Fruit fly (Drosophila melanogaster) whole organism, prepupa: ENCODE results near the gene HGTX.
A peak's percentile ranks its signal among the peaks of the same experiment; 100 is the strongest.

ENCODE experiments used
- Blimp-1 ChIP-seq: fragments of 200-800 bp; sonication (Bioruptor generic); optimal IDR thresholded peaks from 3 replicates; lab custom pipeline; 2017; ENCODE audit warnings: missing biosample characterization, missing genetic modification characterization, mild to moderate bottlenecking, moderate library complexity, missing genetic modification reagents
- CG10631 ChIP-seq: fragments of 200-800 bp; sonication (Bioruptor generic); optimal IDR thresholded peaks from 2 replicates; lab custom pipeline; 2016; ENCODE audit warnings: missing biosample characterization, missing genetic modification characterization
- CG11294 ChIP-seq: fragments of 200-800 bp; sonication (Bioruptor generic); IDR thresholded peaks from 2 replicates; pipeline ENCODE4 v1.3.6; 2022; ENCODE audit warnings: missing biosample characterization, missing genetic modification characterization
- CG11902 ChIP-seq: fragments of 200-800 bp; sonication (Bioruptor generic); optimal IDR thresholded peaks from 3 replicates; lab custom pipeline; 2016; ENCODE audit warnings: missing biosample characterization, missing genetic modification characterization
- CG15336 ChIP-seq: fragments of 200-800 bp; sonication (Bioruptor generic); IDR thresholded peaks from 2 replicates; pipeline ENCODE4 v1.3.6; 2022; ENCODE audit warnings: missing biosample characterization, missing genetic modification characterization
- CG1621 ChIP-seq: fragments of 200-800 bp; sonication (Bioruptor generic); optimal IDR thresholded peaks from 3 replicates; lab custom pipeline; 2018; ENCODE audit warnings: missing biosample characterization, mild to moderate bottlenecking, missing genetic modification characterization
- CG16779 ChIP-seq: fragments of 200-800 bp; sonication (Bioruptor generic); optimal IDR thresholded peaks from 3 replicates; lab custom pipeline; 2017; ENCODE audit warnings: missing biosample characterization, mild to moderate bottlenecking, missing genetic modification characterization
- CG3032 ChIP-seq: fragments of 200-800 bp; optimal IDR thresholded peaks from 2 replicates; lab custom pipeline; 2019; ENCODE audit warnings: missing biosample characterization, mild to moderate bottlenecking, missing genetic modification characterization, moderate library complexity
- CG31627 ChIP-seq: fragments of 200-800 bp; sonication (Bioruptor generic); optimal IDR thresholded peaks from 3 replicates; lab custom pipeline; 2016; ENCODE audit warnings: missing biosample characterization, missing genetic modification characterization
- CG32006 ChIP-seq: fragments of 200-800 bp; sonication (Bioruptor generic); optimal IDR thresholded peaks from 3 replicates; lab custom pipeline; 2017; ENCODE audit warnings: missing biosample characterization, mild to moderate bottlenecking, missing genetic modification characterization
- CG34406 ChIP-seq: fragments of 200-800 bp; sonication (Bioruptor generic); optimal IDR thresholded peaks from 3 replicates; lab custom pipeline; 2016; ENCODE audit warnings: missing biosample characterization, missing genetic modification characterization
- CG6163 ChIP-seq: fragments of 200-800 bp; sonication (Bioruptor generic); IDR thresholded peaks from 3 replicates; pipeline ENCODE4 v1.3.6; 2022; ENCODE audit warnings: missing biosample characterization, missing genetic modification characterization
- CG6276 ChIP-seq: fragments of 200-800 bp; sonication (Bioruptor generic); optimal IDR thresholded peaks from 2 replicates; lab custom pipeline; 2017; ENCODE audit warnings: missing biosample characterization, mild to moderate bottlenecking, missing genetic modification characterization
- CG6792 ChIP-seq: fragments of 200-800 bp; sonication (Bioruptor generic); optimal IDR thresholded peaks from 3 replicates; lab custom pipeline; 2016; ENCODE audit warnings: missing biosample characterization, missing genetic modification characterization
- CG6854 ChIP-seq: fragments of 200-800 bp; sonication (Bioruptor generic); optimal IDR thresholded peaks from 2 replicates; lab custom pipeline; 2017; ENCODE audit warnings: missing biosample characterization, mild to moderate bottlenecking, missing genetic modification characterization
- CG8119 ChIP-seq: fragments of 200-800 bp; sonication (Bioruptor generic); IDR thresholded peaks from 3 replicates; pipeline ENCODE4 v1.3.6; 2022; ENCODE audit warnings: missing biosample characterization, missing genetic modification characterization
- CG8632 ChIP-seq: fragments of 200-800 bp; sonication (Bioruptor generic); optimal IDR thresholded peaks from 3 replicates; lab custom pipeline; 2016; ENCODE audit warnings: missing biosample characterization, missing genetic modification characterization
- CG9139 ChIP-seq: fragments of 200-800 bp; sonication (Bioruptor generic); optimal IDR thresholded peaks from 3 replicates; lab custom pipeline; 2017; ENCODE audit warnings: missing biosample characterization, mild to moderate bottlenecking, missing genetic modification characterization
- Eip75B ChIP-seq: fragments of 200-800 bp; sonication (Bioruptor generic); optimal IDR thresholded peaks from 3 replicates; lab custom pipeline; 2016; ENCODE audit warnings: missing biosample characterization, missing genetic modification characterization
- Eip78C ChIP-seq: fragments of 200-800 bp; sonication (Bioruptor generic); peaks from one replicate; lab custom pipeline; 2016; ENCODE audit warnings: missing biosample characterization, missing genetic modification characterization
- Eip93F ChIP-seq: fragments of 200-800 bp; sonication (Bioruptor generic); optimal IDR thresholded peaks from 2 replicates; lab custom pipeline; 2016; ENCODE audit warnings: missing biosample characterization, mild to moderate bottlenecking, missing genetic modification characterization
- Ets21C ChIP-seq: fragments of 200-800 bp; sonication (Bioruptor generic); optimal IDR thresholded peaks from 3 replicates; lab custom pipeline; 2016; ENCODE audit warnings: missing biosample characterization, missing genetic modification characterization
- Gug ChIP-seq: fragments of 200-800 bp; sonication (Bioruptor generic); IDR thresholded peaks from 2 replicates; pipeline ENCODE4 v1.3.6; 2022; ENCODE audit warnings: missing biosample characterization, missing genetic modification characterization
- Hr39 ChIP-seq: fragments of 200-800 bp; sonication (Bioruptor generic); optimal IDR thresholded peaks from 2 replicates; lab custom pipeline; 2016; ENCODE audit warnings: missing biosample characterization, missing genetic modification characterization
- Met ChIP-seq: fragments of 200-800 bp; sonication (Bioruptor generic); optimal IDR thresholded peaks from 3 replicates; lab custom pipeline; 2016; ENCODE audit warnings: missing biosample characterization, missing genetic modification characterization
- OdsH ChIP-seq: fragments of 200-800 bp; sonication (Bioruptor generic); optimal IDR thresholded peaks from 3 replicates; lab custom pipeline; 2016; ENCODE audit warnings: missing biosample characterization, missing genetic modification characterization
- Smox ChIP-seq: fragments of 200-800 bp; sonication (Bioruptor generic); optimal IDR thresholded peaks from 3 replicates; lab custom pipeline; 2016; ENCODE audit warnings: missing biosample characterization, missing genetic modification characterization
- Sox102F ChIP-seq: fragments of 200-800 bp; sonication (Bioruptor generic); optimal IDR thresholded peaks from 2 replicates; lab custom pipeline; 2016; ENCODE audit warnings: missing biosample characterization, mild to moderate bottlenecking, missing genetic modification characterization
- Sox14 ChIP-seq: fragments of 200-800 bp; sonication (Bioruptor generic); optimal IDR thresholded peaks from 3 replicates; lab custom pipeline; 2016; ENCODE audit warnings: missing biosample characterization, missing genetic modification characterization
- Sox15 ChIP-seq: fragments of 200-800 bp; sonication (Bioruptor generic); optimal IDR thresholded peaks from 3 replicates; lab custom pipeline; 2016; ENCODE audit warnings: missing biosample characterization, missing genetic modification characterization
- achi ChIP-seq: fragments of 200-800 bp; sonication (Bioruptor generic); optimal IDR thresholded peaks from 3 replicates; lab custom pipeline; 2016; ENCODE audit warnings: missing biosample characterization, missing genetic modification characterization
- acj6 ChIP-seq: fragments of 200-800 bp; sonication (Bioruptor generic); optimal IDR thresholded peaks from 3 replicates; lab custom pipeline; 2016; ENCODE audit warnings: missing biosample characterization, missing genetic modification characterization
- dsx ChIP-seq: fragments of 200-800 bp; optimal IDR thresholded peaks from 3 replicates; lab custom pipeline; 2019; ENCODE audit warnings: missing biosample characterization, mild to moderate bottlenecking, missing genetic modification characterization, moderate library complexity; ENCODE audit not compliant: poor library complexity, severe bottlenecking
- esn ChIP-seq: fragments of 200-800 bp; sonication (Bioruptor generic); optimal IDR thresholded peaks from 2 replicates; lab custom pipeline; 2016; ENCODE audit warnings: missing biosample characterization, mild to moderate bottlenecking, missing genetic modification characterization, moderate library complexity
- fd59A ChIP-seq: fragments of 200-800 bp; sonication (Bioruptor generic); optimal IDR thresholded peaks from 2 replicates; lab custom pipeline; 2017; ENCODE audit warnings: missing biosample characterization, mild to moderate bottlenecking, missing genetic modification characterization, missing genetic modification reagents
- fd85E ChIP-seq: fragments of 200-800 bp; sonication (Bioruptor generic); optimal IDR thresholded peaks from 3 replicates; lab custom pipeline; 2016; ENCODE audit warnings: missing biosample characterization, missing genetic modification characterization
- fkh ChIP-seq: fragments of 200-800 bp; sonication (Bioruptor generic); optimal IDR thresholded peaks from 3 replicates; lab custom pipeline; 2017; ENCODE audit warnings: missing biosample characterization, mild to moderate bottlenecking, missing genetic modification characterization, moderate library complexity
- lz ChIP-seq: fragments of 200-800 bp; sonication (Bioruptor generic); optimal IDR thresholded peaks from 3 replicates; lab custom pipeline; 2016; ENCODE audit warnings: missing biosample characterization, missing genetic modification characterization
- net ChIP-seq: fragments of 200-800 bp; sonication (Bioruptor generic); optimal IDR thresholded peaks from 3 replicates; lab custom pipeline; 2016; ENCODE audit warnings: missing biosample characterization, missing genetic modification characterization
- pdm3 ChIP-seq: fragments of 200-800 bp; sonication (Bioruptor generic); optimal IDR thresholded peaks from 3 replicates; lab custom pipeline; 2016; ENCODE audit warnings: missing biosample characterization, missing genetic modification characterization
- salr ChIP-seq, 2 experiments: fragments of 200-800 bp; sonication (Bioruptor generic); optimal IDR thresholded peaks; 3 replicates each; lab custom pipeline; 2016 to 2018; ENCODE audit warnings: missing biosample characterization in 2 of 2, missing genetic modification characterization in 2 of 2, mild to moderate bottlenecking in 1 of 2
- spab ChIP-seq: fragments of 200-800 bp; sonication (Bioruptor generic); optimal IDR thresholded peaks from 2 replicates; lab custom pipeline; 2017; ENCODE audit warnings: missing biosample characterization, mild to moderate bottlenecking, missing genetic modification characterization, missing genetic modification reagents
- ss ChIP-seq, 2 experiments: fragments of 200-800 bp; sonication (Bioruptor generic); optimal IDR thresholded peaks; 2 replicates in 1 of 2; 3 replicates in 1 of 2; lab custom pipeline; 2017 to 2018; ENCODE audit warnings: mild to moderate bottlenecking in 2 of 2, missing biosample characterization in 2 of 2, missing genetic modification characterization in 2 of 2, moderate library complexity in 1 of 2
- svp ChIP-seq: fragments of 200-800 bp; sonication (Bioruptor generic); peaks from one replicate; lab custom pipeline; 2016; ENCODE audit warnings: missing biosample characterization, missing genetic modification characterization
- vri ChIP-seq: fragments of 200-800 bp; sonication (Bioruptor generic); optimal IDR thresholded peaks from 3 replicates; lab custom pipeline; 2016; ENCODE audit warnings: missing biosample characterization, mild to moderate bottlenecking, missing genetic modification characterization

Gene HGTX

dm6 chr3L:14615187-14615586, 15.8 kb upstream of the HGTX start:
- peak; percentile 24 for TF ChIP-seq Smox
- TF ChIP-seq Sox102F (GFP tag; lab: Kevin White, UChicago) = peak; percentile 32
- TF ChIP-seq Blimp-1 (GFP tag; lab: Kevin White, UChicago) = no peak
- no peak for TF ChIP-seq CG11294 (GFP tag; lab: Robert Waterston, UW)
- peak; percentile 7 for TF ChIP-seq acj6 (GFP tag; lab: Kevin White, UChicago)
- no peak for TF ChIP-seq Sox14 (GFP tag; lab: Kevin White, UChicago)
- no peak for TF ChIP-seq Ets21C (GFP tag; lab: Kevin White, UChicago)
- no peak for TF ChIP-seq Gug
- peak; percentile 29 for TF ChIP-seq esn (GFP tag; lab: Kevin White, UChicago)
- peak; percentile 36 for TF ChIP-seq Met (GFP tag; lab: Kevin White, UChicago)
- TF ChIP-seq ss (GFP tag; optimal IDR thresholded peaks at IDR 0.05; lab: Kevin White, UChicago) = no peak
- peak; percentile 6 for TF ChIP-seq lz (GFP tag; lab: Kevin White, UChicago)
- TF ChIP-seq spab (GFP tag; lab: Kevin White, UChicago) = no peak
- peak; percentile 12 for TF ChIP-seq Hr39 (GFP tag; lab: Kevin White, UChicago)
- TF ChIP-seq Eip78C = peak; percentile 24
- TF ChIP-seq CG10631 = no peak
- peak; percentile 57 for TF ChIP-seq svp (GFP tag; lab: Kevin White, UChicago)
- no peak for TF ChIP-seq CG16779 (tag; lab: Kevin White, UChicago)
- no peak for TF ChIP-seq achi
- TF ChIP-seq CG6792 (GFP tag; lab: Kevin White, UChicago) = no peak

dm6 chr3L:14613792-14614677, 14.7 kb upstream of the HGTX start, which contains the start of gene shd:
shd (plus strand) TSS chr3L:14614458.
- TF ChIP-seq CG15336 (0 out of 2 replicates have a peak, but pooled peaks have one; percentile 37), salr (GFP tag; optimal IDR thresholded peaks at IDR 0.05; lab: Kevin White, UChicago) (peak in 1 of 2 experiments; percentile 66), OdsH (GFP tag; lab: Kevin White, UChicago) (peak; percentile 62), Blimp-1 (GFP tag; lab: Kevin White, UChicago) (peak; percentile 24), dsx (GFP tag; lab: Kevin White, UChicago) (peak; percentile 93), CG11902 (no peak), Met (GFP tag; lab: Kevin White, UChicago) (peak; percentile 32), CG16779 (tag; lab: Kevin White, UChicago) (no peak), CG6276 (GFP tag; lab: Kevin White, UChicago) (peak; percentile 19), CG8632 (GFP tag; lab: Kevin White, UChicago) (peak; percentile 61), fd59A (GFP tag; lab: Kevin White, UChicago) (peak; percentile 60), svp (GFP tag; lab: Kevin White, UChicago) (peak; percentile 82), CG3032 (tag; lab: Kevin White, UChicago) (peak; percentile 59), CG9139 (GFP tag; lab: Kevin White, UChicago) (peak; percentile 22), CG6163 (GFP tag; lab: Robert Waterston, UW) (peak; percentile 40; the same call in 1 of the 3 replicates), Eip75B (GFP tag; lab: Kevin White, UChicago) (no peak), lz (GFP tag; lab: Kevin White, UChicago) (no peak), Sox102F (GFP tag; lab: Kevin White, UChicago) (peak; percentile 39), Sox14 (GFP tag; lab: Kevin White, UChicago) (no peak), Gug (no peak), CG31627 (GFP tag; lab: Kevin White, UChicago) (peak; percentile 24), Smox (peak; percentile 33), fkh (GFP tag; lab: Kevin White, UChicago) (no peak), esn (GFP tag; lab: Kevin White, UChicago) (peak; percentile 43), vri (GFP tag; lab: Kevin White, UChicago) (peak; percentile 83), CG10631 (peak; percentile 70), fd85E (GFP tag; lab: Kevin White, UChicago) (no peak), pdm3 (GFP tag; lab: Kevin White, UChicago) (no peak), CG32006 (peak; percentile 87), CG6792 (GFP tag; lab: Kevin White, UChicago) (peak; percentile 20), ss (GFP tag; optimal IDR thresholded peaks at IDR 0.05; lab: Kevin White, UChicago) (peak in 1 of 2 experiments; percentile 61), CG8119 (GFP tag; lab: Robert Waterston, UW) (peak; percentile 43; the same call in 1 of the 3 replicates), achi (peak; percentile 67), Eip93F (GFP tag; lab: Kevin White, UChicago) (no peak), Sox15 (GFP tag; lab: Kevin White, UChicago) (peak; percentile 48), CG34406 (GFP tag; lab: Kevin White, UChicago) (peak; percentile 43), net (GFP tag; lab: Kevin White, UChicago) (peak; percentile 34), CG6854 (no peak), CG1621 (tag; lab: Kevin White, UChicago) (peak; percentile 28)
